Worm (Caenorhabditis elegans): ENCODE measurements around the gene ras-2.

- TF ChIP-seq lin-13 (GFP tag; optimal IDR thresholded peaks at IDR 0.05) (no peak), pha-4 (GFP tag; IDR thresholded peaks at IDR 0.05) (no peak), pha-4 (tag; optimal IDR thresholded peaks at IDR 0.05) (no peak), mep-1 (tag; optimal IDR thresholded peaks at IDR 0.05) (no peak), egl-43 (GFP tag; IDR thresholded peaks at IDR 0.05) (no peak), snpc-4 (tag; optimal IDR thresholded peaks at IDR 0.05) (no peak), skn-1 (tag; optimal IDR thresholded peaks at IDR 0.05) (no peak), lsy-2 (tag; optimal IDR thresholded peaks at IDR 0.05) (peak in 1 of 2 experiments; percentile 55), fkh-10 (GFP tag; optimal IDR thresholded peaks at IDR 0.05) (no peak)
Measured at ce11 chrIII:4703932-4704454, 35.9 kb downstream of the ras-2 start, which contains the start of the genes clp-2 and mrpl-16.

Measured in whole organism, L4 larva.